Fruit fly (Drosophila melanogaster) whole organism, embryonic: Measurements from ENCODE around the gene Rpp30.

Source experiments
- Atf3 ChIP-seq: fragments of 200-800 bp; sonication (Bioruptor generic); optimal IDR thresholded peaks from 3 replicates; lab custom pipeline; 2016; ENCODE audit warnings: missing biosample characterization, missing genetic modification characterization
- BEAF-32 ChIP-seq: fragments of 200-800 bp; sonication (Bioruptor generic); optimal IDR thresholded peaks from 3 replicates; lab custom pipeline; 2017; ENCODE audit warnings: missing biosample characterization, missing genetic modification characterization, mild to moderate bottlenecking, moderate library complexity, missing genetic modification reagents
- Bgb ChIP-seq: fragments of 200-800 bp; sonication (Bioruptor generic); IDR thresholded peaks from 2 replicates; pipeline ENCODE4 v1.3.6; 2022; ENCODE audit warnings: missing biosample characterization, missing genetic modification characterization; ENCODE audit not compliant: partially characterized antibody
- CG10147 ChIP-seq: fragments of 200-800 bp; sonication (Bioruptor generic); optimal IDR thresholded peaks from 2 replicates; lab custom pipeline; 2019; ENCODE audit warnings: missing biosample characterization, mild to moderate bottlenecking, missing genetic modification characterization, moderate library complexity
- CG10431 ChIP-seq: fragments of 200-800 bp; sonication (Bioruptor generic); optimal IDR thresholded peaks from 3 replicates; lab custom pipeline; 2018; ENCODE audit warnings: missing biosample characterization, mild to moderate bottlenecking, missing genetic modification characterization
- CG10979 ChIP-seq: fragments of 200-800 bp; sonication (Bioruptor generic); optimal IDR thresholded peaks from 2 replicates; lab custom pipeline; 2018; ENCODE audit warnings: missing biosample characterization, mild to moderate bottlenecking, missing genetic modification characterization, moderate library complexity
- CG11247 ChIP-seq: fragments of 200-800 bp; sonication (Bioruptor generic); IDR thresholded peaks from 2 replicates; pipeline ENCODE4 v1.3.6; 2022; ENCODE audit warnings: missing biosample characterization, missing genetic modification characterization
- CG11456 ChIP-seq: fragments of 200-800 bp; sonication (Bioruptor generic); IDR thresholded peaks from 3 replicates; pipeline ENCODE4 v1.3.6; 2022; ENCODE audit warnings: missing biosample characterization, missing genetic modification characterization
- CG13296 ChIP-seq: fragments of 200-800 bp; sonication (Bioruptor generic); optimal IDR thresholded peaks from 3 replicates; lab custom pipeline; 2018; ENCODE audit warnings: missing biosample characterization, mild to moderate bottlenecking, missing genetic modification characterization
- CG13775 ChIP-seq: fragments of 200-800 bp; sonication (Bioruptor generic); optimal IDR thresholded peaks from 3 replicates; lab custom pipeline; 2017; ENCODE audit warnings: missing biosample characterization, mild to moderate bottlenecking, missing genetic modification characterization
- CG1602 ChIP-seq: fragments of 200-800 bp; sonication (Bioruptor generic); optimal IDR thresholded peaks from 3 replicates; lab custom pipeline; 2016; ENCODE audit warnings: missing biosample characterization, missing genetic modification characterization
- CG17385 ChIP-seq: fragments of 200-800 bp; sonication (Bioruptor generic); optimal IDR thresholded peaks from 3 replicates; lab custom pipeline; 2018; ENCODE audit warnings: missing biosample characterization, mild to moderate bottlenecking, missing genetic modification characterization
- CG17829 ChIP-seq: fragments of 200-800 bp; optimal IDR thresholded peaks from 2 replicates; lab custom pipeline; 2019; ENCODE audit warnings: missing biosample characterization, mild to moderate bottlenecking, missing genetic modification characterization, moderate library complexity
- CG18262 ChIP-seq: fragments of 200-800 bp; optimal IDR thresholded peaks from 3 replicates; lab custom pipeline; 2019; ENCODE audit warnings: missing biosample characterization, mild to moderate bottlenecking, missing genetic modification characterization, moderate library complexity
- CG2199 ChIP-seq: fragments of 200-800 bp; sonication (Bioruptor generic); IDR thresholded peaks from 3 replicates; pipeline ENCODE4 v1.3.6; 2022; ENCODE audit warnings: missing biosample characterization, missing genetic modification characterization
- CG30403 ChIP-seq: fragments of 200-800 bp; sonication (Bioruptor generic); optimal IDR thresholded peaks from 3 replicates; lab custom pipeline; 2016; ENCODE audit warnings: missing biosample characterization, missing genetic modification characterization
- CG3407 ChIP-seq: fragments of 200-800 bp; sonication (Bioruptor generic); optimal IDR thresholded peaks from 2 replicates; lab custom pipeline; 2018; ENCODE audit warnings: missing biosample characterization, mild to moderate bottlenecking, missing genetic modification characterization
- CG34422 ChIP-seq: fragments of 200-800 bp; sonication (Bioruptor generic); IDR thresholded peaks from 3 replicates; pipeline ENCODE4 v1.3.6; 2022; ENCODE audit warnings: missing biosample characterization, missing genetic modification characterization
- CG6683 ChIP-seq: fragments of 200-800 bp; sonication (Bioruptor generic); optimal IDR thresholded peaks from 2 replicates; lab custom pipeline; 2017; ENCODE audit warnings: missing biosample characterization, mild to moderate bottlenecking, missing genetic modification characterization, missing genetic modification reagents
- CG6689 ChIP-seq: fragments of 200-800 bp; sonication (Bioruptor generic); IDR thresholded peaks from 2 replicates; pipeline ENCODE4 v1.3.6; 2022; ENCODE audit warnings: missing biosample characterization, missing genetic modification characterization
- CG8924 ChIP-seq: fragments of 200-800 bp; optimal IDR thresholded peaks from 3 replicates; lab custom pipeline; 2019; ENCODE audit warnings: missing biosample characterization, mild to moderate bottlenecking, missing genetic modification characterization, moderate library complexity
- CG8944 ChIP-seq: fragments of 200-800 bp; sonication (Bioruptor generic); optimal IDR thresholded peaks from 3 replicates; lab custom pipeline; 2016; ENCODE audit warnings: missing biosample characterization, missing genetic modification characterization
- Chrac-16 ChIP-seq: fragments of 200-800 bp; sonication (Bioruptor generic); optimal IDR thresholded peaks from 3 replicates; lab custom pipeline; 2016; ENCODE audit warnings: missing biosample characterization, missing genetic modification characterization
- CrebB ChIP-seq: fragments of 200-800 bp; sonication (Bioruptor generic); optimal IDR thresholded peaks from 3 replicates; lab custom pipeline; 2018; ENCODE audit warnings: missing biosample characterization, mild to moderate bottlenecking, missing genetic modification characterization
- Dip3 ChIP-seq: fragments of 200-800 bp; sonication (Bioruptor generic); optimal IDR thresholded peaks from 3 replicates; lab custom pipeline; 2016; ENCODE audit warnings: missing biosample characterization, missing genetic modification characterization
- Doc2 ChIP-seq: fragments of 200-800 bp; sonication (Bioruptor generic); IDR thresholded peaks from 2 replicates; pipeline ENCODE4 v1.3.6; 2022; ENCODE audit warnings: missing biosample characterization, missing genetic modification characterization
- Dref ChIP-seq: fragments of 200-800 bp; sonication (Bioruptor generic); IDR thresholded peaks from 2 replicates; pipeline ENCODE4 v1.3.6; 2022; ENCODE audit warnings: missing biosample characterization, missing genetic modification characterization
- E2f1 ChIP-seq: fragments of 200-800 bp; sonication (Bioruptor generic); IDR thresholded peaks from 2 replicates; pipeline ENCODE4 v1.3.6; 2022; ENCODE audit warnings: missing biosample characterization, missing genetic modification characterization
- MESR4 ChIP-seq: fragments of 200-800 bp; sonication (Bioruptor generic); optimal IDR thresholded peaks from 2 replicates; lab custom pipeline; 2018; ENCODE audit warnings: missing biosample characterization, mild to moderate bottlenecking, missing genetic modification characterization, moderate library complexity
- Optix ChIP-seq: fragments of 200-800 bp; sonication (Bioruptor generic); IDR thresholded peaks from 3 replicates; pipeline ENCODE4 v1.3.6; 2022; ENCODE audit warnings: missing biosample characterization, missing genetic modification characterization
- Sry-δ ChIP-seq: fragments of 200-800 bp; sonication (Bioruptor generic); optimal IDR thresholded peaks from 2 replicates; lab custom pipeline; 2016; ENCODE audit warnings: missing biosample characterization, missing genetic modification characterization
- Taf1 ChIP-seq: fragments of 200-800 bp; sonication (Bioruptor generic); IDR thresholded peaks from 2 replicates; pipeline ENCODE4 v1.3.6; 2022; ENCODE audit warnings: missing biosample characterization, missing genetic modification characterization
- Trl ChIP-seq, 3 experiments: fragments of >200 bp in 2 of 3; fragments of 200-800 bp in 1 of 3; sonication (Bioruptor generic) in 1 of 3; optimal IDR thresholded peaks; 2 replicates in 1 of 3; 3 replicates in 2 of 3; lab custom pipeline; 2016 to 2017; ENCODE audit warnings: missing biosample characterization in 1 of 3, missing genetic modification characterization in 1 of 3
- ara ChIP-seq: fragments of 200-800 bp; sonication (Bioruptor generic); IDR thresholded peaks from 2 replicates; pipeline ENCODE4 v1.3.6; 2022; ENCODE audit warnings: missing biosample characterization, missing genetic modification characterization
- bigmax ChIP-seq: fragments of 200-800 bp; sonication (Bioruptor generic); optimal IDR thresholded peaks from 2 replicates; lab custom pipeline; 2018; ENCODE audit warnings: missing biosample characterization, mild to moderate bottlenecking, missing genetic modification characterization
- corto ChIP-seq: fragments of 200-800 bp; sonication (Bioruptor generic); optimal IDR thresholded peaks from 2 replicates; lab custom pipeline; 2016; ENCODE audit warnings: missing biosample characterization, mild to moderate bottlenecking, missing genetic modification characterization, moderate library complexity
- da ChIP-seq: fragments of 200-800 bp; sonication (Bioruptor generic); optimal IDR thresholded peaks from 2 replicates; lab custom pipeline; 2016; ENCODE audit warnings: missing biosample characterization, missing genetic modification characterization
- esg ChIP-seq: fragments of 200-800 bp; sonication (Bioruptor generic); conservative IDR thresholded peaks from 2 replicates; pipeline ENCODE4 v1.3.6; 2022; ENCODE audit warnings: missing biosample characterization, missing genetic modification characterization
- exex ChIP-seq: fragments of 200-800 bp; sonication (Bioruptor generic); optimal IDR thresholded peaks from 4 replicates; lab custom pipeline; 2018; ENCODE audit warnings: missing biosample characterization, mild to moderate bottlenecking, missing genetic modification characterization, moderate library complexity
- her ChIP-seq: fragments of 200-800 bp; sonication (Bioruptor generic); optimal IDR thresholded peaks from 2 replicates; lab custom pipeline; 2016; ENCODE audit warnings: missing biosample characterization, missing genetic modification characterization
- lola ChIP-seq, 3 experiments: fragments of >200 bp in 2 of 3; fragments of 200-800 bp in 1 of 3; sonication (Bioruptor generic) in 1 of 3; optimal IDR thresholded peaks; 2 replicates each; lab custom pipeline; 2017 to 2019; ENCODE audit warnings: missing biosample characterization in 3 of 3, missing genetic modification characterization in 3 of 3, mild to moderate bottlenecking in 1 of 3, moderate library complexity in 1 of 3
- onecut ChIP-seq: fragments of 200-800 bp; sonication (Bioruptor generic); IDR thresholded peaks from 2 replicates; pipeline ENCODE4 v1.3.6; 2022; ENCODE audit warnings: missing biosample characterization, missing genetic modification characterization
- pfk ChIP-seq: fragments of 200-800 bp; sonication (Bioruptor generic); optimal IDR thresholded peaks from 2 replicates; lab custom pipeline; 2018; ENCODE audit warnings: missing biosample characterization, mild to moderate bottlenecking, missing genetic modification characterization, moderate library complexity
- ro ChIP-seq: fragments of 200-800 bp; sonication (Bioruptor generic); IDR thresholded peaks from 2 replicates; pipeline ENCODE4 v1.3.6; 2022; ENCODE audit warnings: missing biosample characterization, missing genetic modification characterization
- run ChIP-seq: fragments of 200-800 bp; sonication (Bioruptor generic); optimal IDR thresholded peaks from 3 replicates; lab custom pipeline; 2018; ENCODE audit warnings: missing biosample characterization, mild to moderate bottlenecking, missing genetic modification characterization
- sc ChIP-seq, 3 experiments: fragments of >200 bp in 2 of 3; fragments of 200-800 bp in 1 of 3; sonication (Bioruptor generic) in 1 of 3; optimal IDR thresholded peaks; 2 replicates in 2 of 3; 3 replicates in 1 of 3; lab custom pipeline; 2017; ENCODE audit warnings: mild to moderate bottlenecking in 1 of 3, missing biosample characterization in 1 of 3, missing genetic modification characterization in 1 of 3, missing genetic modification reagents in 1 of 3
- schlank ChIP-seq: fragments of 200-800 bp; sonication (Bioruptor generic); optimal IDR thresholded peaks from 2 replicates; lab custom pipeline; 2018; ENCODE audit warnings: missing biosample characterization, mild to moderate bottlenecking, missing genetic modification characterization
- sens-2 ChIP-seq: fragments of 200-800 bp; sonication (Bioruptor generic); IDR thresholded peaks from 2 replicates; pipeline ENCODE4 v1.3.6; 2022; ENCODE audit warnings: missing biosample characterization, missing genetic modification characterization
- sima ChIP-seq: fragments of 200-800 bp; sonication (Bioruptor generic); optimal IDR thresholded peaks from 2 replicates; lab custom pipeline; 2016; ENCODE audit warnings: missing biosample characterization, missing genetic modification characterization
- stwl ChIP-seq: fragments of 200-800 bp; sonication (Bioruptor generic); optimal IDR thresholded peaks from 3 replicates; lab custom pipeline; 2018; ENCODE audit warnings: missing biosample characterization, mild to moderate bottlenecking, missing genetic modification characterization, moderate library complexity

Gene Rpp30

dm6 chr2L:286421-286820 is 34.2 kb upstream of the Rpp30 start (continued):
- no peak for TF ChIP-seq sima (GFP tag; lab: Kevin White, UChicago)
- TF ChIP-seq corto (GFP tag; lab: Kevin White, UChicago): peak; percentile 79
- no peak for TF ChIP-seq CG10431
- TF ChIP-seq Bgb: no peak
- TF ChIP-seq sens-2 (GFP tag; lab: Robert Waterston, UW): no peak
- TF ChIP-seq lola (GFP tag; optimal IDR thresholded peaks at IDR 0.05; lab: Kevin White, UChicago): no peak
- peak; percentile 75 for TF ChIP-seq Taf1
- peak; percentile 32 for TF ChIP-seq CG6683
- peak; percentile 26 for TF ChIP-seq CG18262
- peak; percentile 22 for TF ChIP-seq MESR4 (GFP tag; lab: Kevin White, UChicago)
- peak; percentile 77 for TF ChIP-seq CG11247
- TF ChIP-seq CG13775 (GFP tag; lab: Kevin White, UChicago): no peak
- peak; percentile 62 for TF ChIP-seq CG13296
- TF ChIP-seq onecut: peak; percentile 70
- no peak for TF ChIP-seq CG10147 (GFP tag; lab: Kevin White, UChicago)
- peak; percentile 64 for TF ChIP-seq CG30403 (GFP tag; lab: Kevin White, UChicago)
- no peak for TF ChIP-seq stwl
- TF ChIP-seq Optix (GFP tag; lab: Robert Waterston, UW): peak; percentile 75
- peak; percentile 42 for TF ChIP-seq run
- TF ChIP-seq Sry-δ (GFP tag; lab: Kevin White, UChicago): peak; percentile 31
- peak; percentile 37 for TF ChIP-seq da
- TF ChIP-seq CrebB (tag; lab: Kevin White, UChicago): peak; percentile 68
- peak; percentile 7 for TF ChIP-seq CG10979
- no peak for TF ChIP-seq Atf3 (GFP tag; lab: Kevin White, UChicago)
- TF ChIP-seq sc (optimal IDR thresholded peaks at IDR 0.05; lab: Kevin White, UChicago): no peak
- TF ChIP-seq sc (GFP tag; optimal IDR thresholded peaks at IDR 0.05; lab: Kevin White, UChicago): no peak
- peak; percentile 50 for TF ChIP-seq exex
- TF ChIP-seq BEAF-32 (GFP tag; lab: Kevin White, UChicago): no peak
- TF ChIP-seq Dref: peak; percentile 37
- peak; percentile 69 for TF ChIP-seq E2f1 (GFP tag; lab: Robert Waterston, UW)
- no peak for TF ChIP-seq CG6689 (GFP tag; lab: Robert Waterston, UW)
- no peak for TF ChIP-seq Doc2 (GFP tag; lab: Robert Waterston, UW)
- peak; percentile 47 for TF ChIP-seq CG17829
- TF ChIP-seq Chrac-16 (GFP tag; lab: Kevin White, UChicago): peak; percentile 58
- peak; percentile 77 for TF ChIP-seq Dip3
- TF ChIP-seq CG8944: peak; percentile 54
- TF ChIP-seq schlank (tag; lab: Kevin White, UChicago): peak; percentile 82
- peak; percentile 87 for TF ChIP-seq her (GFP tag; lab: Kevin White, UChicago)
- TF ChIP-seq CG34422 (GFP tag; lab: Robert Waterston, UW): peak; percentile 65
- peak; percentile 39; the same call in 1 of the 2 replicates for TF ChIP-seq esg (GFP tag; lab: Robert Waterston, UW)
- peak; percentile 88 for TF ChIP-seq CG11456 (GFP tag; lab: Robert Waterston, UW)
- TF ChIP-seq CG3407 (GFP tag; lab: Kevin White, UChicago): no peak
- TF ChIP-seq ara (GFP tag; lab: Robert Waterston, UW): no peak; the same call in 1 of the 2 replicates
- peak; percentile 70 for TF ChIP-seq CG17385 (GFP tag; lab: Kevin White, UChicago)
- no peak for TF ChIP-seq bigmax (GFP tag; lab: Kevin White, UChicago)
- TF ChIP-seq Trl (optimal IDR thresholded peaks at IDR 0.05; lab: Kevin White, UChicago): no peak
- TF ChIP-seq Trl (GFP tag; optimal IDR thresholded peaks at IDR 0.05; lab: Kevin White, UChicago): peak; percentile 72
- no peak for TF ChIP-seq CG2199
- no peak for TF ChIP-seq CG1602 (GFP tag; lab: Kevin White, UChicago)
- no peak for TF ChIP-seq pfk (GFP tag; lab: Kevin White, UChicago)
- peak; percentile 19 for TF ChIP-seq CG8924 (tag; lab: Kevin White, UChicago)
- no peak for TF ChIP-seq ro (GFP tag; lab: Robert Waterston, UW)
